Fruit fly (Drosophila melanogaster) whole organism, adult: ENCODE data around the gene CG14568.

Experiments used
- CG11617 ChIP-seq: fragments of 200-800 bp; sonication (Bioruptor generic); optimal IDR thresholded peaks from 2 replicates; lab custom pipeline; 2017; ENCODE audit warnings: mild to moderate bottlenecking, missing biosample characterization, missing genetic modification reagents, missing genetic modification characterization
- CG12768 ChIP-seq: fragments of 200-800 bp; sonication (Bioruptor generic); optimal IDR thresholded peaks from 2 replicates; lab custom pipeline; 2017; ENCODE audit warnings: missing biosample characterization, missing genetic modification characterization, mild to moderate bottlenecking, moderate library complexity, missing genetic modification reagents
- CG14711 ChIP-seq: fragments of 200-800 bp; sonication (Bioruptor generic); optimal IDR thresholded peaks from 2 replicates; lab custom pipeline; 2018; ENCODE audit warnings: missing biosample characterization, mild to moderate bottlenecking, missing genetic modification characterization, moderate library complexity
- CG1620 ChIP-seq: fragments of 200-800 bp; sonication (Bioruptor generic); optimal IDR thresholded peaks from 2 replicates; lab custom pipeline; 2016; ENCODE audit warnings: missing biosample characterization, missing genetic modification characterization
- CG33017 ChIP-seq: fragments of 200-800 bp; sonication (Bioruptor generic); optimal IDR thresholded peaks from 2 replicates; lab custom pipeline; 2018; ENCODE audit warnings: missing biosample characterization, mild to moderate bottlenecking, missing genetic modification characterization, moderate library complexity
- CG5204 ChIP-seq: fragments of 200-800 bp; sonication (Bioruptor generic); optimal IDR thresholded peaks from 2 replicates; lab custom pipeline; 2016; ENCODE audit warnings: missing biosample characterization, missing genetic modification characterization
- CG7045 ChIP-seq: fragments of 200-800 bp; sonication (Bioruptor generic); optimal IDR thresholded peaks from 2 replicates; lab custom pipeline; 2017; ENCODE audit warnings: missing biosample characterization, mild to moderate bottlenecking, missing genetic modification characterization
- CG7101 ChIP-seq: fragments of 200-800 bp; sonication (Bioruptor generic); optimal IDR thresholded peaks from 2 replicates; lab custom pipeline; 2018; ENCODE audit warnings: missing biosample characterization, mild to moderate bottlenecking, missing genetic modification characterization, moderate library complexity
- Clk ChIP-seq: fragments of 200-800 bp; sonication (Bioruptor generic); optimal IDR thresholded peaks from 2 replicates; lab custom pipeline; 2017; ENCODE audit warnings: missing biosample characterization, missing genetic modification characterization
- Crg-1 ChIP-seq: fragments of 200-800 bp; sonication (Bioruptor generic); optimal IDR thresholded peaks from 2 replicates; lab custom pipeline; 2016; ENCODE audit warnings: missing biosample characterization, missing genetic modification characterization
- Hr96 ChIP-seq: fragments of 200-800 bp; sonication (Bioruptor generic); optimal IDR thresholded peaks from 2 replicates; lab custom pipeline; 2016; ENCODE audit warnings: missing biosample characterization, missing genetic modification characterization
- Mnt ChIP-seq: fragments of 200-800 bp; sonication (Bioruptor generic); optimal IDR thresholded peaks from 2 replicates; lab custom pipeline; 2016; ENCODE audit warnings: missing biosample characterization, mild to moderate bottlenecking, missing genetic modification characterization
- bab1 ChIP-seq: fragments of 200-800 bp; sonication (Bioruptor generic); optimal IDR thresholded peaks from 3 replicates; lab custom pipeline; 2019; ENCODE audit warnings: missing biosample characterization, mild to moderate bottlenecking, missing genetic modification characterization, moderate library complexity
- cic ChIP-seq: fragments of 200-800 bp; sonication (Bioruptor generic); optimal IDR thresholded peaks from 2 replicates; lab custom pipeline; 2017; ENCODE audit warnings: missing biosample characterization, mild to moderate bottlenecking, missing genetic modification characterization, moderate library complexity
- cnc ChIP-seq, 2 experiments: fragments of >200 bp; optimal IDR thresholded peaks; 2 replicates each; lab custom pipeline; 2017
- kay ChIP-seq: fragments of 200-800 bp; sonication (Bioruptor generic); peaks from one replicate; lab custom pipeline; 2016; ENCODE audit warnings: missing biosample characterization, missing genetic modification characterization, borderline replicate concordance
- ovo ChIP-seq: fragments of 200-800 bp; sonication (Bioruptor generic); optimal IDR thresholded peaks from 2 replicates; lab custom pipeline; 2016; ENCODE audit warnings: missing biosample characterization, missing genetic modification characterization
- pad ChIP-seq: fragments of 200-800 bp; sonication (Bioruptor generic); optimal IDR thresholded peaks from 3 replicates; lab custom pipeline; 2017; ENCODE audit warnings: missing biosample characterization, missing genetic modification characterization, mild to moderate bottlenecking, moderate library complexity, missing genetic modification reagents
- tj ChIP-seq: fragments of 200-800 bp; sonication (Bioruptor generic); optimal IDR thresholded peaks from 3 replicates; lab custom pipeline; 2017; ENCODE audit warnings: missing biosample characterization, mild to moderate bottlenecking, missing genetic modification characterization, moderate library complexity
- toe ChIP-seq: fragments of 200-800 bp; sonication (Bioruptor generic); optimal IDR thresholded peaks from 2 replicates; lab custom pipeline; 2016; ENCODE audit warnings: missing biosample characterization, missing genetic modification characterization

Gene CG14568

DNA sequence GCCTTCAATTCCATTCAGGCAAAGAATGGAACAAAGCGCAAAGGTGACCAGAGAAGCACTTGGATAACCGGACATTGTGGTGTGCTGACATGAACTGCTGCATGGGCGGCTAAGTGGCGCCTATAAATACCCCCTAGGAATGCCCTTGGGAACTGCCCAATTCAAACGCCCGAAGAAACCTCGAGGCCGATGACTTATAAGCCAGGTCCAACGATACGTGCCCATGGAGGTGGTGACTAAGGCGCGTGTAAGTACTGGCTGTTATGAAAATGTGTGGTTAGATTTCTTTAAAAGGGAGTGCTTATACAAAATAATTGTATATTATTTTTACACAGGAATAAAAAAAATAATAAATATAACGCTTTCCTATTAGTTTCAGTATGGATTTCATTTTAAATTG is 2.9 kb downstream of the CG14568 start, which contains the start of gene CG14570:
Gene CG14570, minus strand, starts transcription at position 101 of the 400 bp plus-strand sequence.
- TF ChIP-seq CG1620 (GFP tag; lab: Kevin White, UChicago): no peak

DNA sequence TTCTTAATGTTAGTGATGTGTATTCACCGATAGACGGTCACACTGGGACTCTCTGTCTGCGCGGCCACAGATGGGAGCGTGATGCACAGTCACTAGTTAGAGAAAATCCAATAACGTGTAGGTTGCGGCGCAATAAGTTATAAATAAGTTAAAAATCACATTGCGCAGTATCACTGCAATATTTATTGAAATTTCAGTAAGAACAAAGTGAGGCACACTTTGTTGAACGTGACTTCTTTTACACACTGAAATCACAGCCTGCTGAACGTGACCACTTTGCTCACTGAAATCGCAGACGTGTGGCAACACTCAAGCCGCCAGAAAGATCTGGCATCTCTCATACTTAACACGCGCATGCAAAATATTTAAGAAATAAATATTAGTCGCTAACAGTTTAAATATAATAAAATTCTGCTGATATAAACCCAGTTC is 4.7 kb downstream of the CG14568 start, which contains the start of the genes CG11247 and Polr2H:
Gene CG11247, minus strand, starts transcription at position 191 of the 432 bp plus-strand sequence.
Gene Polr2H, plus strand, starts transcription at position 317 of the 432 bp plus-strand sequence.
- TF ChIP-seq cic (GFP tag; lab: Kevin White, UChicago) (no peak), kay (GFP tag; lab: Kevin White, UChicago) (peak; percentile 27), Clk (peak; percentile 76), CG1620 (GFP tag; lab: Kevin White, UChicago) (peak; percentile 84), Crg-1 (GFP tag; lab: Kevin White, UChicago) (peak; percentile 41), CG5204 (GFP tag; lab: Kevin White, UChicago) (peak; percentile 84), Hr96 (peak; percentile 86), CG11617 (GFP tag; lab: Kevin White, UChicago) (peak; percentile 56), CG33017 (tag; lab: Kevin White, UChicago) (peak; percentile 34), bab1 (GFP tag; lab: Kevin White, UChicago) (peak; percentile 87), pad (GFP tag; lab: Kevin White, UChicago) (peak; percentile 42), CG7045 (GFP tag; lab: Kevin White, UChicago) (peak; percentile 64), tj (GFP tag; lab: Kevin White, UChicago) (peak; percentile 45), CG7101 (peak; percentile 75), ovo (GFP tag; lab: Kevin White, UChicago) (peak; percentile 15), CG12768 (GFP tag; lab: Kevin White, UChicago) (peak; percentile 27), CG14711 (peak; percentile 65), Mnt (GFP tag; lab: Kevin White, UChicago) (peak; percentile 83), toe (GFP tag; lab: Kevin White, UChicago) (peak; percentile 92), cnc (optimal IDR thresholded peaks at IDR 0.05; lab: Kevin White, UChicago) (no peak)

DNA sequence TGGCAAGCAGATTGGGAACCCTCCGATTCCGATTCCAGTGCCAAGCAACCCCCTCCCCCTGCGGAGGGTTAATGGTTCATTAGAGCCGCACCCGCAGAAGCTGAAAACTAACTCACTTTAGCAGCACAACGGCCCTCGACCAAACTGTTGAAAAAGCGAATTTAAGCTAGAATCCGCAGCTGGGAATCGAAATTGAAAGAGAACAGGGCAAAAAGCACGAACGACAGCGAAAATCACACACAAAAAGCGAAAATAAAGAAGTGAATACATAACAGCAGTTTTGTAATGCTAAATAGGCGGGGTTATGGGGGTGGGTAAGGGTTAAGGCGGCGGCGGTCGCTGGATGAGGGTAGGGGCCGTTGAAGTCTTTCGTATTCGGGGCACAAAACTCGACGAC is 5.6 kb downstream of the CG14568 start:
- TF ChIP-seq CG7101 (no peak), tj (GFP tag; lab: Kevin White, UChicago) (peak; percentile 74)

DNA sequence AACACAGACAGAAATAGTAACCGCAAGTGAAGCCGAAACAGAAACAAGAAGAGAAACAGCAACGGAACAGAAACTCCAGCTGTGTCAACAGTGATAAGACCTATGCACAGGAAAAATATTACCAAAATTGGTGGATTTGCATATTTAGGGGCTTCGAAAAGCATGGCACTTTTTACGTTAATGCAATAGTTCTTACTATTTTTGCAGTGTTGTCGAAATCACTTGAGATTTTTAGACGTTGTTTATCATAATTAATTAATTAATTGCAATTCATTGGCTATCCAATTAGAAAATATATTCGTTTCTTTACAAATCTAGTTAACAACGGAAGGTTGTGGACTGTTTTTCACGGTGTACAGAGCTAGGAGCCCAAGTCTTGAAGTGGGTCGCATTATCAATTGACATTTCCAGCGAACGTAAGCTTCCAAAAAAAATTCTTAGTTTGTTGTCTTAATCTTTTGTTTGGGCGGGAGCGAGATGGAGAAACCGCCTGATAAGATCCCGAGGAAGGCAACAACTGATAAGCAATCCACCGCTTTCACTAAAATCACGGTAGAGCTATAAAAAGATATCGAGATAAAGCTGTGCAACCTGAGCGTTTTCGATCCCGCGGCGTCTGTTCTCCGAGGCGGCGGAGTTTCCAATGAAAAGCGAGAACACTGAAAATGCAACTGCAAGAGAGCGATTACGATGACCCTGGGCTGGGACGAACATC is 6.1 kb downstream of the CG14568 start:
- TF ChIP-seq tj (GFP tag; lab: Kevin White, UChicago) (peak; percentile 48), bab1 (GFP tag; lab: Kevin White, UChicago) (peak; percentile 13), CG1620 (GFP tag; lab: Kevin White, UChicago) (no peak)

DNA sequence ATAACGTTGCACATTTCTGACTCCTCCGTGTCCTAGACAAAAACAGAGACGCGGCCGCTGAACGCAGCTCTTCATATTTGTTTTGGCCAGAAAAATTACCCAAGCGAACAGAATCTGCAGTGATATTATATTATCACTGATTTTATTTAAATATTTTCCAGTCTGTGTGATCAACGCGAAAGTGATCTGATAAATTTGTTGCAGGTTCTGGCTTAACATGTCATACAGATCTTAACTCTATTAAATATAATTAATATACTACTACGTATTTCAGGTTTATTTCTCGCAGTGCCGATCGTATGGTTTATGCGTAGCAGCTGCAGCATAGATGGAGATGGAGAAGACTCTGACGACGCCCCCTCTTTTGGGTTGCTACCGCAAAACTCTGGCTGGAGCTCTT is 12.4 kb downstream of the CG14568 start:
- TF ChIP-seq CG14711: no peak
- no peak for TF ChIP-seq Mnt (GFP tag; lab: Kevin White, UChicago)
- TF ChIP-seq CG7045 (GFP tag; lab: Kevin White, UChicago): no peak
- TF ChIP-seq CG12768 (GFP tag; lab: Kevin White, UChicago): no peak
- no peak for TF ChIP-seq tj (GFP tag; lab: Kevin White, UChicago)
- no peak for TF ChIP-seq CG1620 (GFP tag; lab: Kevin White, UChicago)
- TF ChIP-seq toe (GFP tag; lab: Kevin White, UChicago): no peak

DNA sequence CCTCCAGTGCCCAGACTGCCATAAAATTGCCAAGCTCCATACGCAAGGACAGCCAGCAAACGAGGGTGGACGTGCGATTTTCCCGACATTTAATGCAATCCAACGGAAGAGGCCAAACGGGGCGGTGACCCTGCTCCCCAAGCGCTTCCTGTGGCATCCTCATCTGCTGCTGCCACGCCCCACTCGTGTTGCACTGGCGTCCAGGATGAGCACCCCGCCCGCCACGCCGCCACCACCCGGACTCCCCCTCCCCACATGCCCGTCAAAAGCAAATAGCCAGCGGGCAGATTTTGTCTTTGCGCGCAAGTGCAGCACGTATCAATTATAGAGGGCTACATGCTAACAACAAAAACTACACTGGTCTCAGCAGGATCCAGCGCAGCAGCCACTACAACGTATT is 15.1 kb downstream of the CG14568 start:
- TF ChIP-seq toe (GFP tag; lab: Kevin White, UChicago) (no peak), CG7101 (no peak), ovo (GFP tag; lab: Kevin White, UChicago) (no peak), CG1620 (GFP tag; lab: Kevin White, UChicago) (no peak), Clk (no peak), kay (GFP tag; lab: Kevin White, UChicago) (no peak), bab1 (GFP tag; lab: Kevin White, UChicago) (no peak), Mnt (GFP tag; lab: Kevin White, UChicago) (no peak), Crg-1 (GFP tag; lab: Kevin White, UChicago) (no peak), CG7045 (GFP tag; lab: Kevin White, UChicago) (no peak)

DNA sequence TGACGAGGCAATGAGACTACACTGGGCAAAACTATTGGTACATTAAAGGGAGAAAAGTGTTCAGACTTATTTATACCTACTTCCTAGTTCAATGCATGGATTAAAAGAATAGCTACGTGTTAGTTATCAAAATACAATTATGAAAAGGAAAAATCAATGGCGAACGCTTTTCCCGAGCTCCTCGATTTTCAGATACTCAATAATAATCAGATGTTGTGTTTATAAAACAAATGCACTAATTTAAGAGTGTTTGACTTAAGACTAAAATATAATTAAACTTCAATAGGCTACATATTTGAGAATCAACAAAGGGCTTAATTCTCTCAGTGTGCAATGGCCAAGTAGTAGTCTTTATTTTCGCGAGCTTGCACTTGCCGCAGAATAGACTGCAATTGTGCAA is 17.3 kb downstream of the CG14568 start:
- TF ChIP-seq bab1 (GFP tag; lab: Kevin White, UChicago) (no peak), CG5204 (GFP tag; lab: Kevin White, UChicago) (no peak), cnc (optimal IDR thresholded peaks at IDR 0.05; lab: Kevin White, UChicago) (no peak), kay (GFP tag; lab: Kevin White, UChicago) (no peak), CG12768 (GFP tag; lab: Kevin White, UChicago) (no peak), tj (GFP tag; lab: Kevin White, UChicago) (no peak), toe (GFP tag; lab: Kevin White, UChicago) (no peak), ovo (GFP tag; lab: Kevin White, UChicago) (no peak)
